Worm (Caenorhabditis elegans) whole organism, L2 larva: ENCODE results near the gene R05G6.9.

Experiments
- C34F6.9 ChIP-seq: fragments of 150-350 bp; optimal IDR thresholded peaks from 2 replicates; lab custom pipeline; 2014; ENCODE audit warnings: missing biosample characterization, missing genetic modification characterization
- R02D3.7 ChIP-seq: fragments of 150-350 bp; optimal IDR thresholded peaks from 2 replicates; lab custom pipeline; 2014; ENCODE audit warnings: missing biosample characterization, missing genetic modification characterization
- aly-2 ChIP-seq: fragments of 150-350 bp; optimal IDR thresholded peaks from 2 replicates; lab custom pipeline; 2014; ENCODE audit warnings: missing biosample characterization, missing genetic modification characterization
- ama-1 ChIP-seq: fragments of 150-350 bp; optimal IDR thresholded peaks from 2 replicates; lab custom pipeline; 2018; ENCODE audit warnings: inconsistent platforms
- ceh-16 ChIP-seq: fragments of 150-350 bp; optimal IDR thresholded peaks from 2 replicates; lab custom pipeline; 2014; ENCODE audit warnings: missing biosample characterization, missing genetic modification characterization
- crh-2 ChIP-seq: sonication (generic microtip); optimal IDR thresholded peaks from 2 replicates; lab custom pipeline; 2017; ENCODE audit warnings: missing biosample characterization, missing genetic modification characterization
- egl-27 ChIP-seq: sonication (generic microtip); optimal IDR thresholded peaks from 3 replicates; lab custom pipeline; 2017; ENCODE audit warnings: missing biosample characterization, missing genetic modification reagents, missing genetic modification characterization
- elt-1 ChIP-seq: fragments of 150-350 bp; optimal IDR thresholded peaks from 2 replicates; lab custom pipeline; 2014; ENCODE audit warnings: missing biosample characterization, missing genetic modification characterization
- elt-3 ChIP-seq: sonication (generic microtip); optimal IDR thresholded peaks from 2 replicates; lab custom pipeline; 2017; ENCODE audit warnings: missing biosample characterization, missing genetic modification characterization
- gmeb-1 ChIP-seq: fragments of 150-350 bp; optimal IDR thresholded peaks from 2 replicates; lab custom pipeline; 2014; ENCODE audit warnings: missing biosample characterization, missing genetic modification characterization
- lin-13 ChIP-seq: fragments of 150-350 bp; optimal IDR thresholded peaks from 2 replicates; lab custom pipeline; 2014; ENCODE audit warnings: missing biosample characterization, missing genetic modification reagents, missing genetic modification characterization
- lsy-2 ChIP-seq, 2 experiments: fragments of 150-350 bp in 1 of 2; sonication (generic microtip) in 1 of 2; optimal IDR thresholded peaks; 2 replicates each; lab custom pipeline; 2014 to 2017; ENCODE audit warnings: missing biosample characterization in 2 of 2, missing genetic modification characterization in 2 of 2
- mab-5 ChIP-seq: fragments of 150-350 bp; optimal IDR thresholded peaks from 2 replicates; lab custom pipeline; 2014; ENCODE audit warnings: missing biosample characterization, missing genetic modification characterization
- mdl-1 ChIP-seq, 2 experiments: fragments of 150-350 bp in 1 of 2; sonication (generic microtip) in 1 of 2; optimal IDR thresholded peaks; 2 replicates each; lab custom pipeline; 2017; ENCODE audit warnings: missing biosample characterization in 2 of 2, missing genetic modification characterization in 2 of 2
- nhr-11 ChIP-seq: fragments of 150-350 bp; optimal IDR thresholded peaks from 2 replicates; lab custom pipeline; 2014; ENCODE audit warnings: missing biosample characterization, missing genetic modification characterization
- nhr-12 ChIP-seq: fragments of 150-350 bp; optimal IDR thresholded peaks from 2 replicates; lab custom pipeline; 2014; ENCODE audit warnings: missing biosample characterization, missing genetic modification characterization
- nhr-21 ChIP-seq: fragments of 150-350 bp; optimal IDR thresholded peaks from 2 replicates; lab custom pipeline; 2014; ENCODE audit warnings: missing biosample characterization, missing genetic modification characterization
- nhr-23 ChIP-seq: fragments of 150-350 bp; optimal IDR thresholded peaks from 2 replicates; lab custom pipeline; 2014; ENCODE audit warnings: missing biosample characterization, missing genetic modification reagents, missing genetic modification characterization
- nhr-25 ChIP-seq: fragments of 150-350 bp; sonication (generic microtip); optimal IDR thresholded peaks from 3 replicates; lab custom pipeline; 2014; ENCODE audit warnings: missing biosample characterization, missing genetic modification characterization
- nhr-77 ChIP-seq: fragments of 150-350 bp; optimal IDR thresholded peaks from 2 replicates; lab custom pipeline; 2014; ENCODE audit warnings: missing biosample characterization, missing genetic modification characterization
- sma-3 ChIP-seq: sonication (generic microtip); optimal IDR thresholded peaks from 2 replicates; lab custom pipeline; 2016; ENCODE audit warnings: missing genetic modification reagents, missing genetic modification characterization, missing compliant biosample characterization
- sma-9 ChIP-seq, 2 experiments: fragments of 150-350 bp in 1 of 2; sonication (generic microtip) in 1 of 2; optimal IDR thresholded peaks; 2 replicates each; lab custom pipeline; 2014 to 2016; ENCODE audit warnings: missing genetic modification characterization in 2 of 2, mild to moderate bottlenecking in 1 of 2, missing biosample characterization in 1 of 2, missing compliant biosample characterization in 1 of 2, missing genetic modification reagents in 1 of 2, moderate library complexity in 1 of 2
- snpc-4 ChIP-seq: fragments of 150-350 bp; optimal IDR thresholded peaks from 2 replicates; lab custom pipeline; 2014; ENCODE audit warnings: missing biosample characterization, missing genetic modification characterization
- unc-39 ChIP-seq: fragments of 150-350 bp; optimal IDR thresholded peaks from 2 replicates; lab custom pipeline; 2014; ENCODE audit warnings: missing biosample characterization, missing genetic modification characterization
- unc-55 ChIP-seq: fragments of 150-350 bp; sonication (generic microtip); optimal IDR thresholded peaks from 3 replicates; lab custom pipeline; 2014; ENCODE audit warnings: missing biosample characterization, missing genetic modification reagents, missing genetic modification characterization
- zag-1 ChIP-seq: fragments of 150-350 bp; optimal IDR thresholded peaks from 2 replicates; lab custom pipeline; 2014; ENCODE audit warnings: missing biosample characterization, missing genetic modification characterization
- ztf-1 ChIP-seq: fragments of 200-800 bp; sonication (Bioruptor generic); conservative IDR thresholded peaks from 2 replicates; pipeline ENCODE4 v1.3.6; 2022; ENCODE audit warnings: missing genetic modification characterization, missing compliant biosample characterization
- ztf-4 ChIP-seq: fragments of 150-350 bp; optimal IDR thresholded peaks from 2 replicates; lab custom pipeline; 2014; ENCODE audit warnings: missing biosample characterization, missing genetic modification characterization

R05G6.9 gene

DNA sequence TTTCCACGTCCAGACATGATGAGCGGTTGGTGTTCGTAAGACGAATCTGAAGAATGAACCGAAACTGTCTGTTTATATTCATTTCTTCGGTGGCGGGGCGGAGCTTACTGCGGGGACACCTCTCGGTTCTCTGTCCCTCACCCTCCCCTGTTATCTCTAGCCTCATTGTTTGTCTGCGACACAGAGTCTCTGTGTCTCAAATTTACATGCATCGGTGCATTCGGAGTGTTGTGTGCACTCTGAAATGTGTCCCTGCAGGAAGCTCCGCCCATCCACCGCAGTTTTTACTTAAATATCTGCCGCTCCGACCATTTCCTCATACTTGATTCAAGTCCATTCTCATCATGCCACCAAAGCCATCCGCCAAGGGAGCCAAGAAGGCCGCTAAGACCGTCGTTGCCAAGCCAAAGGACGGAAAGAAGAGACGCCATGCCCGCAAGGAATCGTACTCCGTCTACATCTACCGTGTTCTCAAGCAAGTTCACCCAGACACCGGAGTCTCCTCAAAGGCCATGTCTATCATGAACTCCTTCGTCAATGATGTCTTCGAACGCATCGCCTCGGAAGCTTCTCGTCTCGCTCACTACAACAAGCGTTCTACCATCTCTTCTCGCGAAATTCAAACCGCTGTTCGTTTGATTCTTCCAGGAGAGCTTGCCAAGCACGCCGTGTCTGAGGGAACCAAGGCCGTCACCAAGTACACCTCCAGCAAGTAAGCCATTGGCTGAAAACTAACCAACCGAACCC lies 29.7 kb downstream of the R05G6.9 start, which contains the start of the genes his-61 and his-62 (continued):
- TF ChIP-seq mdl-1 (tag; optimal IDR thresholded peaks at IDR 0.05; lab: Kevin White, UChicago): no peak
- peak; percentile 2 to 65 for TF ChIP-seq lsy-2 (tag; optimal IDR thresholded peaks at IDR 0.05; lab: Kevin White, UChicago)
- peak; percentile 51 for TF ChIP-seq ceh-16 (tag; lab: Kevin White, UChicago)
- TF ChIP-seq nhr-25 (tag; lab: Kevin White, UChicago): peak; percentile 80

DNA sequence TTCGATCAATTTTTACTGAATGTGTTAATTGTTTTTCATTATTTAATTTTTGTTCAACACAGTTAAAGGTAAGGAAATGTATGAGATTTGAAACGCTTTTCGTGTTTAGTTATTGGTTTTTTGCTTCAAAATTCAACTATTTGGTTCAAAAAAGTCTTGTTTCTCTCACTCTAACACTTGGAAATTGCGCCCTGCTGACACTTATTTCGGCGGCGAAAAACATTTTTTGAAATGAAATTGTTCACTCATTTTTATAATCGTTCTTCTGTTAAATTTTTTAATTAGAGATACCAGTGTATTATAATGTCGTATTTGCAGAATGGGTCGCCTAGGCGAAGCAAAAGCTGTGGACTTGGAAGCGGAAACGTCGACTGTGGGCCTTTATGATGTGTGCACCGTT lies 37.9 kb downstream of the R05G6.9 start, which contains the start of gene rod-1:
Gene rod-1 (plus strand): TSS at position 319 of the 400 bp plus-strand sequence.
- TF ChIP-seq aly-2 (no peak), unc-55 (peak; percentile 46), gmeb-1 (tag; lab: Kevin White, UChicago) (no peak), nhr-21 (tag; lab: Kevin White, UChicago) (no peak)

DNA sequence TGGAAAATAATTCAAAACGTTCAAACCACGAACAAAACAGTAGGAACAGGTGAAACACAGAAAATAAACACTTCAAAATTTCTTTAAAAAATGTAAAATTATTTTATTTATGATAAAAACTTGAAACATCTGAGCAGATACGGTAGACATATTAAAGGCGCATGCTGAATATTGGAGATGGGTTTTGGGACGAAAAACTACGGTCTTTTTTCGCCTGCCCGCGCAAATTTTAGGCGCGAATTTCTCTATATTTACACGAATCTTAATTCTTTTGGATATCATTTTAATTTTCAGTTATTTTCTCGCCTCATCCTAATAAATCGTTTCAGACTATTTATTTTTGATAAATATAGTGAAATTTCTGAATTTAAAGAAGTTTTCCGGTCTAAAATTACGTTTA lies 38.4 kb downstream of the R05G6.9 start:
- TF ChIP-seq ztf-4 (tag; lab: Kevin White, UChicago): no peak
- TF ChIP-seq unc-39 (tag; lab: Kevin White, UChicago): no peak
- TF ChIP-seq ama-1: no peak
- TF ChIP-seq snpc-4: no peak
- no peak for TF ChIP-seq elt-3 (tag; lab: Kevin White, UChicago)
- no peak for TF ChIP-seq ztf-1 (GFP tag; lab: Robert Waterston, UW)

DNA sequence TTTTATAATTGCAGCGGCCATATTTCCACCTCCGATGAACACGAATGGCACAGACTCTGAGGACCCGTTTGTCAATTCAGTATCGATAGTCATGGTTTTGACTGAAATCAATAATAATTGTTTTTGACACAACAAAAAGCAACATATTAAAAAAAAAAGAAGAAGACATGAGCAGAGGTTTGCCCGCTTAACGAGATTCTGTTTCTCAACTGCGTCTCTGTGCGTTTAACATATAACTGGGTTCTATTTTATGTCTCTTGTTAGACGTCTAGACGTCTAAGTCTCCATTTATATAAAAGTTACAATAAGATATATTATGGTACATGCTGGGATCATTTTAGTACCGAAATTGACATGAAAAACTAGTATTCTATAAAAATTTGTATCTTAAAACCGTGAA lies 38.9 kb downstream of the R05G6.9 start, which contains the start of gene pycr-4:
Gene pycr-4 (minus strand): TSS at position 101 of the 400 bp plus-strand sequence.
- TF ChIP-seq elt-1 (tag; lab: Kevin White, UChicago): no peak
- TF ChIP-seq sma-9 (GFP tag; optimal IDR thresholded peaks at IDR 0.05; lab: Kevin White, UChicago): peak; percentile 25
- TF ChIP-seq sma-9 (tag; optimal IDR thresholded peaks at IDR 0.05; lab: Kevin White, UChicago): no peak
- no peak for TF ChIP-seq nhr-23 (tag; lab: Kevin White, UChicago)
- TF ChIP-seq ceh-16 (tag; lab: Kevin White, UChicago): no peak
- no peak for TF ChIP-seq nhr-77 (tag; lab: Kevin White, UChicago)
- no peak for TF ChIP-seq nhr-11 (tag; lab: Kevin White, UChicago)
- no peak for TF ChIP-seq ama-1
- TF ChIP-seq crh-2: no peak
- TF ChIP-seq nhr-12: no peak
- TF ChIP-seq mab-5 (tag; lab: Kevin White, UChicago): no peak
- no peak for TF ChIP-seq R02D3.7 (tag; lab: Kevin White, UChicago)
- peak; percentile 13 for TF ChIP-seq C34F6.9 (tag; lab: Kevin White, UChicago)
- no peak for TF ChIP-seq lsy-2 (tag; optimal IDR thresholded peaks at IDR 0.05; lab: Kevin White, UChicago)
- no peak for TF ChIP-seq unc-55
- TF ChIP-seq egl-27 (tag; lab: Kevin White, UChicago): no peak
- TF ChIP-seq, all 48 proteins: peak for 2

DNA sequence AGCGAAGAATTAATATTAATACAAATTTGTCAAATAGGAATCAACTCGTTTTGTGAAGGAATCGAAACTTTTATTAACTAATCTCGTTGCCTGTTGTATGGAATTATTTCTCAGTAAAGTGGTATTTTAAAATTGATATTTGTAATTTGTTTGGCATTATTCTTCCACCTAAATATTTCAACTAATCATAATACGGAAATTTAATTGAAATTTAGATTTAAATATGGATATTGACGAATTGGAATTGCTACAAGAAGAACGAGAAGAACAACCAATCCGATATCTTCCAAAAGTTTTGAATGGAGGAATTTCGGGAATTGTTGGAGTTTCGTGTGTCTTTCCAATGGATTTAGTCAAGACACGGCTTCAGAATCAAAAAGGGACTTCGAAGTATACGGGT lies 41.2 kb downstream of the R05G6.9 start, which contains the start of gene slc-25A18.2:
Gene slc-25A18.2 (plus strand): TSS at position 216 of the 400 bp plus-strand sequence.
- TF ChIP-seq ztf-1 (GFP tag; lab: Robert Waterston, UW) (no peak), zag-1 (tag; lab: Kevin White, UChicago) (no peak), nhr-77 (tag; lab: Kevin White, UChicago) (no peak), lin-13 (no peak), sma-9 (GFP tag; optimal IDR thresholded peaks at IDR 0.05; lab: Kevin White, UChicago) (no peak), sma-9 (tag; optimal IDR thresholded peaks at IDR 0.05; lab: Kevin White, UChicago) (no peak)

DNA sequence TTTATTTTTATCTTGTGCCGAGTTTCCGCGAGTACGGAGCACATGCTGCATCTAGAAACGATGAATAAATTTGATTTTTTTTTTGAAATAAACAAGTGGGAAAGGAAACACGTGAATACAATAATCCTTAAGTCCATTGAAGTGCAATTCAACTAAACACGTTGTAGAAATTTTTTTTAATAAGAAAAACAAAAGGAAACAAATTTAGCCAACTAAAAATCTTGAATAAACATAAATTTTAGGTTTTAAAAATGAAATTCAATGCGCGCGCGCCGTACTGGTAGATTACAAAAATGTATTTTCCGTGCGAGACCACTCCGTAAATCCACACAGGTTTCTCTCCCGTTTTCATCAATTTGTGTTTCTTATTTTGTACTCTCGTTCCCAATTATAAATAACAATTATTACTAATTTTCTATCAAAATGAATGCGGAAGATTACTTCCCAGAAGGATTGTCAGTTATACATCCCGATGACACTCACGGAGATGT lies 42.9 kb downstream of the R05G6.9 start, which contains the start of the genes plk-3 and F55G1.6:
Gene plk-3 (minus strand): TSS at position 51 of the 491 bp plus-strand sequence.
Gene F55G1.6 (plus strand): TSS at position 359 of the 491 bp plus-strand sequence.
- TF ChIP-seq zag-1 (tag; lab: Kevin White, UChicago) (no peak), sma-3 (GFP tag; lab: Kevin White, UChicago) (no peak)
